Worm (Caenorhabditis elegans) whole organism, mixed stage, embryonic: ENCODE data around the gene acy-4.

Source experiments
- bed-3 ChIP-seq: fragments of 200-800 bp; sonication (Bioruptor generic); optimal IDR thresholded peaks from 3 replicates; lab custom pipeline; 2018; ENCODE audit warnings: mild to moderate bottlenecking, missing genetic modification characterization, moderate library complexity, missing compliant biosample characterization
- blmp-1 ChIP-seq: fragments of 150-350 bp; optimal IDR thresholded peaks from 2 replicates; lab custom pipeline; 2014; ENCODE audit warnings: missing biosample characterization, missing genetic modification characterization
- ceh-39 ChIP-seq: fragments of 150-350 bp; optimal IDR thresholded peaks from 2 replicates; lab custom pipeline; 2014; ENCODE audit warnings: missing biosample characterization, missing genetic modification characterization
- ceh-43 ChIP-seq: fragments of 200-800 bp; sonication (Bioruptor generic); optimal IDR thresholded peaks from 2 replicates; lab custom pipeline; 2018; ENCODE audit warnings: mild to moderate bottlenecking, missing genetic modification characterization, moderate library complexity, missing compliant biosample characterization
- ceh-83 ChIP-seq: fragments of 200-800 bp; sonication (Bioruptor generic); optimal IDR thresholded peaks from 2 replicates; lab custom pipeline; 2018; ENCODE audit warnings: mild to moderate bottlenecking, missing genetic modification characterization, missing compliant biosample characterization
- ces-1 ChIP-seq: fragments of 150-350 bp; optimal IDR thresholded peaks from 2 replicates; lab custom pipeline; 2014; ENCODE audit warnings: missing biosample characterization, missing genetic modification reagents, missing genetic modification characterization
- cnd-1 ChIP-seq: fragments of 200-800 bp; sonication (Bioruptor generic); optimal IDR thresholded peaks from 2 replicates; lab custom pipeline; 2018; ENCODE audit warnings: mild to moderate bottlenecking, missing genetic modification characterization, missing compliant biosample characterization
- elt-3 ChIP-seq: fragments of 150-350 bp; optimal IDR thresholded peaks from 2 replicates; lab custom pipeline; 2014; ENCODE audit warnings: missing biosample characterization, missing genetic modification characterization
- flh-1 ChIP-seq: fragments of 200-800 bp; sonication (Bioruptor generic); optimal IDR thresholded peaks from 2 replicates; lab custom pipeline; 2018; ENCODE audit warnings: mild to moderate bottlenecking, missing genetic modification characterization, moderate library complexity, missing compliant biosample characterization
- ham-2 ChIP-seq: fragments of 200-800 bp; sonication (Bioruptor generic); optimal IDR thresholded peaks from 2 replicates; lab custom pipeline; 2018; ENCODE audit warnings: mild to moderate bottlenecking, missing genetic modification characterization, missing compliant biosample characterization
- hlh-1 ChIP-seq: fragments of 150-350 bp; optimal IDR thresholded peaks from 2 replicates; lab custom pipeline; 2014; ENCODE audit warnings: missing biosample characterization, missing genetic modification reagents, missing genetic modification characterization
- lin-13 ChIP-seq: fragments of 150-350 bp; optimal IDR thresholded peaks from 2 replicates; lab custom pipeline; 2014; ENCODE audit warnings: missing biosample characterization, missing genetic modification characterization
- lin-32 ChIP-seq: fragments of 200-800 bp; sonication (Bioruptor generic); optimal IDR thresholded peaks from 2 replicates; lab custom pipeline; 2018; ENCODE audit warnings: mild to moderate bottlenecking, missing genetic modification characterization, missing compliant biosample characterization
- lsy-2 ChIP-seq: fragments of 150-350 bp; optimal IDR thresholded peaks from 2 replicates; lab custom pipeline; 2014; ENCODE audit warnings: missing biosample characterization, missing genetic modification characterization
- mep-1 ChIP-seq: fragments of 150-350 bp; optimal IDR thresholded peaks from 2 replicates; lab custom pipeline; 2017; ENCODE audit warnings: missing biosample characterization, missing genetic modification reagents, missing genetic modification characterization, inconsistent platforms
- mls-2 ChIP-seq: sonication (generic microtip); optimal IDR thresholded peaks from 2 replicates; lab custom pipeline; 2016; ENCODE audit warnings: mild to moderate bottlenecking, missing genetic modification characterization, moderate library complexity, missing compliant biosample characterization
- nhr-12 ChIP-seq: fragments of 150-350 bp; optimal IDR thresholded peaks from 2 replicates; lab custom pipeline; 2014; ENCODE audit warnings: missing biosample characterization, missing genetic modification characterization
- nhr-2 ChIP-seq: fragments of 150-350 bp; optimal IDR thresholded peaks from 2 replicates; lab custom pipeline; 2014; ENCODE audit warnings: missing biosample characterization, missing genetic modification characterization
- nhr-237 ChIP-seq: fragments of 150-350 bp; optimal IDR thresholded peaks from 2 replicates; lab custom pipeline; 2014; ENCODE audit warnings: missing biosample characterization, missing genetic modification characterization
- pha-4 ChIP-seq: fragments of 150-350 bp; optimal IDR thresholded peaks from 2 replicates; lab custom pipeline; 2018; ENCODE audit warnings: missing biosample characterization, missing genetic modification reagents, missing genetic modification characterization
- sem-2 ChIP-seq: fragments of 200-800 bp; sonication (Bioruptor generic); optimal IDR thresholded peaks from 2 replicates; lab custom pipeline; 2018; ENCODE audit warnings: mild to moderate bottlenecking, missing genetic modification characterization, missing compliant biosample characterization
- snpc-4 ChIP-seq: fragments of 150-350 bp; optimal IDR thresholded peaks from 2 replicates; lab custom pipeline; 2014; ENCODE audit warnings: missing biosample characterization, missing genetic modification characterization
- sptf-1 ChIP-seq: sonication (generic microtip); optimal IDR thresholded peaks from 2 replicates; lab custom pipeline; 2017; ENCODE audit warnings: mild to moderate bottlenecking, missing genetic modification characterization, moderate library complexity, missing compliant biosample characterization
- tbx-8 ChIP-seq: fragments of 200-800 bp; sonication (Bioruptor generic); optimal IDR thresholded peaks from 2 replicates; lab custom pipeline; 2018; ENCODE audit warnings: mild to moderate bottlenecking, missing genetic modification characterization, moderate library complexity, missing compliant biosample characterization
- unc-120 ChIP-seq: sonication (generic microtip); optimal IDR thresholded peaks from 2 replicates; lab custom pipeline; 2017; ENCODE audit warnings: missing genetic modification characterization, missing compliant biosample characterization; ENCODE audit not compliant: poor library complexity, severe bottlenecking
- unc-39 ChIP-seq: fragments of 150-350 bp; optimal IDR thresholded peaks from 2 replicates; lab custom pipeline; 2014; ENCODE audit warnings: missing biosample characterization, missing genetic modification characterization
- unc-62 ChIP-seq: fragments of 150-350 bp; optimal IDR thresholded peaks from 2 replicates; lab custom pipeline; 2014; ENCODE audit warnings: missing biosample characterization, missing genetic modification reagents, missing genetic modification characterization
- zip-8 ChIP-seq: fragments of 150-350 bp; optimal IDR thresholded peaks from 2 replicates; lab custom pipeline; 2014; ENCODE audit warnings: missing biosample characterization, missing genetic modification characterization
- ztf-11 ChIP-seq: fragments of 150-350 bp; optimal IDR thresholded peaks from 2 replicates; lab custom pipeline; 2014; ENCODE audit warnings: missing biosample characterization, missing genetic modification characterization

Gene acy-4

DNA sequence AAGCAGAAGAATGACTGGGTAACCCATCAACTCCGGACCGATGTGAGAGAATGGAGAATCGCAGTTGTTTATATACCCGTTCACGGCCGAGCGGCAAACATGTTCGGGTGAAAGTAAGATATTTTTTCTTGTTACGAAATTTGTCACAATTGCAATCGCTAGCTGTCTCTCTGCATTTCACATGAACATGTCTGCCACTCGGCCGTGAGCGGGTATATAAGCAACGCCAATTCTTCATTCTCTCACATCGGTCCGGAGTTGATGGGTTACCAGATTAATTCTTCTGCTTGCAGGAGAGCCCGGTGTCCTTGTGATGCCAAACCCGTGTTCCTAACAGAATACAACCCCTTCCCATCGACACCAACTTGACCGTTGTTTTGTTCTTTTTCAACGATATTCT is 43.6 kb downstream of the acy-4 start:
- no peak for TF ChIP-seq sem-2 (GFP tag; lab: Kevin White, UChicago)
- no peak for TF ChIP-seq elt-3
- TF ChIP-seq nhr-12 (tag; lab: Kevin White, UChicago) = no peak
- no peak for TF ChIP-seq unc-120 (tag; lab: Kevin White, UChicago)
- no peak for TF ChIP-seq zip-8 (tag; lab: Kevin White, UChicago)
- TF ChIP-seq bed-3 (GFP tag; lab: Kevin White, UChicago) = no peak
- TF ChIP-seq nhr-237 (tag; lab: Kevin White, UChicago) = no peak
- no peak for TF ChIP-seq ztf-11 (tag; lab: Kevin White, UChicago)
- TF ChIP-seq unc-62 (GFP tag; lab: Kevin White, UChicago) = no peak
- TF ChIP-seq ceh-39 (tag; lab: Kevin White, UChicago) = no peak
- TF ChIP-seq mls-2 (tag; lab: Kevin White, UChicago) = no peak
- no peak for TF ChIP-seq tbx-8 (GFP tag; lab: Kevin White, UChicago)
- TF ChIP-seq blmp-1 = no peak

DNA sequence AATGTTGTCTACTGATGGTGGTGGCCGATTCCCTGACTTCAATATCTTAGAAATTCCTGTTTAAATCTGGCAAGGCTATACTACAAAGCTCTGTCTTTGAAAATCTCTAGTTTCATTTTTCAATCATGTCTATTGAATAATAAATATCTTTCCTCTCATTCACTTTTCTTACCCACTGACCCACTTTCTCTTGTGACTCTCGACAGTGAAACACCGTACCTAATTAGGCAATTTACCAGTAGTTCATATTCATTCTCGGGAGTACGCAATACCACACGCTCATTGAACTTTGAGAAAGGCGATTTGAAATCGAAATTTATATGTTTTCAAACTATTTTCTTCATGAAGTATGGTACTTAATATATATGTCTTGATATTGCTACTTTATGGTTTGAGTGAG is 45.9 kb downstream of the acy-4 start, which contains the start of gene CD4.11:
TSS of gene CD4.11 (plus strand) at position 301 of the 400 bp plus-strand sequence.
- no peak for TF ChIP-seq ceh-39 (tag; lab: Kevin White, UChicago)
- TF ChIP-seq unc-39 (tag; lab: Kevin White, UChicago) = no peak
- no peak for TF ChIP-seq sptf-1 (tag; lab: Kevin White, UChicago)
- no peak for TF ChIP-seq mep-1 (tag; lab: Kevin White, UChicago)
- no peak for TF ChIP-seq bed-3 (GFP tag; lab: Kevin White, UChicago)
- TF ChIP-seq cnd-1 (tag; lab: Kevin White, UChicago) = no peak
- TF ChIP-seq ceh-43 (GFP tag; lab: Kevin White, UChicago) = no peak
- TF ChIP-seq snpc-4 (tag; lab: Kevin White, UChicago) = no peak
- TF ChIP-seq tbx-8 (GFP tag; lab: Kevin White, UChicago) = no peak
- TF ChIP-seq lsy-2 (tag; lab: Kevin White, UChicago) = no peak
- TF ChIP-seq ceh-83 = no peak
- no peak for TF ChIP-seq nhr-2
- no peak for TF ChIP-seq blmp-1

DNA sequence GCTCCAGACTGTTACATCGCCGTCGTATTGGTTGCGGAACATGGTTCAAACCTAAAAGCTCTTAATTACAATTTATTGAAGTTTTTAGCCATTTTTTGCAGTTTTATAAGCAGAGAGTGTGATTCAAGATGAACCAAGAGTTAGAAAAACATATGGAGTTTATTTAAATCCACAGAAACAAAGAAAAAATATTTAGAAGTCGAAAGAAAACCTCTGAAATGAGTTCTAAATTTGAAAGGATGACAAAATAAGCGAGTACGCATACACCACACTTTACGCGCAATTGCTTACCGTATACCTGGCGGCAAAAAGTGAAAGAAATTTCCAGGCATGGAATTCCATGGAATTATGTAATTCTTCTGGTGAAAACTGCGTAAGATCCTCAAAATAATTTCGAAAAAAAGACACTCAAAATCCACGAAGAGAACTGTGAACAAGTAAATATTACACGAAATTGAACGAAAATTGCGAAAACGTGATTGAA is 46.4 kb downstream of the acy-4 start, which contains the start of gene pas-6:
TSS of gene pas-6 (minus strand) at position 51 of the 484 bp plus-strand sequence.
- TF ChIP-seq lin-13 (tag; lab: Kevin White, UChicago) (no peak), ceh-43 (GFP tag; lab: Kevin White, UChicago) (no peak), lin-32 (GFP tag; lab: Kevin White, UChicago) (no peak), ces-1 (GFP tag; lab: Kevin White, UChicago) (peak; percentile 23), ham-2 (GFP tag; lab: Kevin White, UChicago) (no peak), hlh-1 (no peak), ceh-39 (tag; lab: Kevin White, UChicago) (no peak), lsy-2 (tag; lab: Kevin White, UChicago) (peak; percentile 96), mep-1 (tag; lab: Kevin White, UChicago) (peak; percentile 9)

DNA sequence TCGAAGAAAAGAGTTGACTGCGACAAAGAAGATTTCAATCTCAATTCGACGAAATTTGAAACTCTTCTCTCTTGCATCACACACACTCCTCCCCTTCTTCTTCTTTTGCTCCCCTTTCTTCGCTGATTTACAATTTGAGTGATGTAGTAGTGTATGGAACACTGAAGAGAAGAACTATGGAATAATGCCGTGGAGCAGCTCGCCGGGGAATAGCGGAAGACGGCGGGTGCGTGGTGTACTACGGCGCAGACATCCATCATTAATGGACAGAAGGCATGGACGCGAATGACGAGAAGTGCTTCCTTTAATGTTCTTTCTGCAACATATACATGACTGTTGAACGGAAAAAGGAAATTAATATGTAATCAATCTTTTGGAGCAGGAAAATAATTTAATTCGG is 47.8 kb downstream of the acy-4 start:
- TF ChIP-seq ceh-43 (GFP tag; lab: Kevin White, UChicago) (no peak), pha-4 (tag; lab: Kevin White, UChicago) (no peak), flh-1 (GFP tag; lab: Kevin White, UChicago) (no peak)

DNA sequence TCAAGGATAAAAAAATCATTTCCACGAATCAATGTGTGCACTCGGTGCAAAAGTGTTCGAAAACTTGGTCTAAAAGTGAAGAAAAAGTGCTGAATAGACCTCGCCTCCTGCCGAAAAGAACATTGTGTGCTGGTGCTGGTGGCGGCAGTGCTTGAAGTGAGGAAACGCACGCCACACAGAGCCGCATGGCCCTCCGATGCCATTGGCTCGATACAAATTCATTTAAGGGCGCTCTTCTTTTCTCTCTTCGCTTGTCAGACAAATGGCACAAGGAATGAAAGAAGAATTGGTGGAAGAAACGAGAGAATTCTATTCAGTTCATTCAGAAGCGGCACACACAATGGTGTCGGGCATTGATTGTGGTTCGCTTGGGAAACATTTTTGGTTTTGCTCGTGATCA is 48.4 kb downstream of the acy-4 start:
- TF ChIP-seq ces-1 (GFP tag; lab: Kevin White, UChicago) (peak; percentile 93), unc-39 (tag; lab: Kevin White, UChicago) (no peak)

DNA sequence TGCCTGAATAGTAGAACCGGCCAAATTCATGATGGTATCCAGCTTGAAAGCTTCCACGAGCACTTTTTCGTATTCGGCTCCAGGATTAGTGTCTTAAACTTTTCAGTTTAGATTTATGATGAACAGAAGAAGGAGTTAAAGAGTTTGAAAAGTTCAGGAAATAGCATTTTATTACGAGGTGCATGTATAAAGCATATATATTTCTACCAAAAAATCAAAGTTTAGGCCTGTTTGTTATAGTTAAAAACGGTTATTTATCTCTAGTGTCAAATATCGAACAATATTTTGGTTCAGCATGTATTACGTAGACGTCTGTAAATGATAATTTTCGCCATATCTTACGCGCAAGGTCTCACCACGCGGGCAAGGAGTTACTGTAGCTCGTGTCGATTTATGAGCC is 49.4 kb downstream of the acy-4 start, which contains the start of gene klc-2:
TSS of gene klc-2 (minus strand) at position 101 of the 400 bp plus-strand sequence.
- TF ChIP-seq lsy-2 (tag; lab: Kevin White, UChicago) (no peak), unc-120 (tag; lab: Kevin White, UChicago) (no peak), lin-13 (tag; lab: Kevin White, UChicago) (no peak)
- TF ChIP-seq, all 35 proteins: peak for 0
